Worm (Caenorhabditis elegans) whole organism, early embryonic: ENCODE measurements around the gene zyg-1.
A peak's percentile ranks its signal among the peaks of the same experiment; 100 is the strongest.

Experiments used
- B0310.2 ChIP-seq: sonication (generic microtip); optimal IDR thresholded peaks from 2 replicates; lab custom pipeline; 2016; ENCODE audit warnings: mild to moderate bottlenecking, missing genetic modification characterization, missing compliant biosample characterization
- ama-1 ChIP-seq: fragments of 150-350 bp; optimal IDR thresholded peaks from 2 replicates; lab custom pipeline; 2014
- ets-7 ChIP-seq: sonication (generic microtip); optimal IDR thresholded peaks from 2 replicates; lab custom pipeline; 2016; ENCODE audit warnings: missing genotype, missing genetic modification characterization, missing compliant biosample characterization
- flt-1 ChIP-seq: fragments of 200-800 bp; sonication (Bioruptor generic); IDR thresholded peaks from 2 replicates; pipeline ENCODE4 v1.3.6; 2022; ENCODE audit warnings: missing genetic modification characterization, missing compliant biosample characterization
- hmbx-1 ChIP-seq: sonication (generic microtip); optimal IDR thresholded peaks from 2 replicates; lab custom pipeline; 2016; ENCODE audit warnings: mild to moderate bottlenecking, missing genetic modification characterization, missing compliant biosample characterization
- hmg-4 ChIP-seq: fragments of 200-800 bp; sonication (Bioruptor generic); optimal IDR thresholded peaks from 2 replicates; lab custom pipeline; 2018; ENCODE audit warnings: mild to moderate bottlenecking, missing genetic modification characterization, missing compliant biosample characterization
- scrt-1 ChIP-seq: fragments of 200-800 bp; sonication (Bioruptor generic); IDR thresholded peaks from 2 replicates; pipeline ENCODE4 v1.3.6; 2022; ENCODE audit warnings: missing genetic modification characterization, missing compliant biosample characterization

DNA sequence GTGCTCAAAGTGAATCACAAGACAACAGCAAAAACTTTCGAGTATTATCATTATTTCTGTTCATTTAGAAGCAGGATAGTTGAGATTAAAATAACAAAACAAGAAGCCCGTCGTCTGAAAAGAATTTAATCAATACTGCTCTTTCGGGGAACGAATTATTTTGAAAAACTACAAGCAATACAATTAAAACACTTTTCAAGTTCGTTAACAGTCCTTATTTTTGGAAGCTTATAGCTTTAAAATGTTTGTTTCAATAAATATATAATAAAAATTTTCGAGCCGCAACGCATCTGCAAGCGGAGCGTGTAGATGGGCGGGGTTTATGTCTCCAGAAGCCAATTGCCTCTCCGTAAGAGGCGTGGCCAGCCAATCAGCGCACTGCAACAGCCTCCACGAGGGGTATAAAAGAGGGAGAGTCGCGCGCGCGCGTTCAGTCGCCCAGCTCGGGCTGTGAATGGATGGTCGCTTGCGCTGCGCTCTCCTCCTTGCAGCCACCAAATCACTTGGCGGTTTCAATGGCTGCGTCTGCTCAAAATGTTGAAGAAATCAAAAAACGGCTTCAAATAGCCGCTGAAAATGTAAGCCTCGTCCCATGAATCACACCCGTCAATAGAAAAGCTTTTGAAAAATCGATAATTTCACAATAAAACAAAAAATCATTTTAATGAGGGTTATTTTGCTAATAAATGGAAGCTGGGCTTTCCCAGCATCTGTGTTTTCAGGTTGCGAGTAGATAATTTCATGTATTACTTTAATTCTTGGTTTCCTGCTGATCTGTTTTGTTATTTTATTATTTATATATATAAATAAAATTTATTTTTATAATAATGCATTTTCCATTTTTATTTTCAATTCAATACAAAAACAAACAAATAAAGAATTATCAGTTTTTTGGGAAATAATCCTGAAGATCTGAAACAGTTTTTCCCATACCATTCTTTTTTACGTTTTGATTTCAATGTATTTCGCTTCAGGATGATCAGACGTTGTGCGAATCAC lies 11.5 kb downstream of the zyg-1 start, which contains the start of the genes ift-43 and mdt-26:
- TF ChIP-seq flt-1 (peak; percentile 54; the same call in 1 of the 2 replicates), ama-1 (lab: Kevin White, UChicago) (peak; percentile 98), ets-7 (tag; lab: Kevin White, UChicago) (no peak), hmg-4 (GFP tag; lab: Kevin White, UChicago) (peak; percentile 82), B0310.2 (tag; lab: Kevin White, UChicago) (peak; percentile 24), scrt-1 (GFP tag; lab: Robert Waterston, UW) (peak; percentile 76), hmbx-1 (tag; lab: Kevin White, UChicago) (no peak)
